Worm (Caenorhabditis elegans): Measurements from ENCODE around the gene F48G7.8.

ce11 chrV:622902-623301, 4.6 kb downstream of the F48G7.8 start, which contains the start of gene F48G7.5:
- TF ChIP-seq unc-62 (GFP tag; optimal IDR thresholded peaks at IDR 0.05) (no peak), mdl-1 (tag; optimal IDR thresholded peaks at IDR 0.05) (no peak), ama-1 (optimal IDR thresholded peaks at IDR 0.05) (no peak)

Measured in whole organism, L2 larva.